Worm (Caenorhabditis elegans) whole organism, L2 larva: ENCODE results near the gene efr-3.

Experiments
- F13H6.1 ChIP-seq: sonication (generic microtip); optimal IDR thresholded peaks from 2 replicates; lab custom pipeline; 2016; ENCODE audit warnings: missing genetic modification characterization, missing compliant biosample characterization
- ama-1 ChIP-seq: fragments of 150-350 bp; optimal IDR thresholded peaks from 2 replicates; lab custom pipeline; 2018; ENCODE audit warnings: inconsistent platforms
- blmp-1 ChIP-seq: sonication (generic microtip); optimal IDR thresholded peaks from 2 replicates; lab custom pipeline; 2017; ENCODE audit warnings: missing genetic modification characterization, mild to moderate bottlenecking, missing compliant biosample characterization, antibody characterized with exemption, moderate library complexity; ENCODE audit not compliant: insufficient read depth
- ceh-82 ChIP-seq: fragments of 150-350 bp; optimal IDR thresholded peaks from 2 replicates; lab custom pipeline; 2014; ENCODE audit warnings: missing biosample characterization, missing genetic modification characterization
- dmd-4 ChIP-seq: sonication (generic microtip); optimal IDR thresholded peaks from 2 replicates; lab custom pipeline; 2017; ENCODE audit warnings: missing biosample characterization, missing genetic modification characterization
- lin-11 ChIP-seq: fragments of 150-350 bp; sonication (generic microtip); optimal IDR thresholded peaks from 2 replicates; lab custom pipeline; 2014; ENCODE audit warnings: missing biosample characterization, missing genetic modification characterization, inconsistent platforms, mixed read lengths
- nhr-12 ChIP-seq: fragments of 150-350 bp; optimal IDR thresholded peaks from 2 replicates; lab custom pipeline; 2014; ENCODE audit warnings: missing biosample characterization, missing genetic modification characterization
- nhr-77 ChIP-seq: fragments of 150-350 bp; optimal IDR thresholded peaks from 2 replicates; lab custom pipeline; 2014; ENCODE audit warnings: missing biosample characterization, missing genetic modification characterization
- snpc-4 ChIP-seq: fragments of 150-350 bp; optimal IDR thresholded peaks from 2 replicates; lab custom pipeline; 2014; ENCODE audit warnings: missing biosample characterization, missing genetic modification characterization
- unc-39 ChIP-seq: fragments of 150-350 bp; optimal IDR thresholded peaks from 2 replicates; lab custom pipeline; 2014; ENCODE audit warnings: missing biosample characterization, missing genetic modification characterization
- unc-55 ChIP-seq: fragments of 150-350 bp; sonication (generic microtip); optimal IDR thresholded peaks from 3 replicates; lab custom pipeline; 2014; ENCODE audit warnings: missing biosample characterization, missing genetic modification reagents, missing genetic modification characterization
- ztf-11 ChIP-seq: sonication (generic microtip); optimal IDR thresholded peaks from 2 replicates; lab custom pipeline; 2017; ENCODE audit warnings: missing biosample characterization, missing genetic modification characterization

DNA sequence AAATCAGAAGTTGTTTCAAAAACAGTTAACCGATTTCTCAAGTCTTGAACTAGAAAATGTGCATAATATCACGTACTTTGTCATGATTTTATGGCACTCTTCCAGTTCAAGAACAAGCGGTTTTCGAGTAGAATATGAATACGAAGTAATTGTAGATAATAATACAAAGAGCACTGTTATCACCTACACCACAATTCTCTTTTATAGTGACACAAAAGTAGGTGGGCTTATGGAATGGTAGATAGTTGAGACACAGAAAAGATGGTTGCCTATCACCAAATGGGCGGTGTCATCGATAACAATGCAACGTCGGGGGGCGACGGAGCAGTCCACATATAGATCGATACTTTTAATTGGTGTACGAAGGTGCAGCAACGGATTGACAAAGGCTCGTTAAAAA, 7.7 kb upstream of the efr-3 start:
- TF ChIP-seq blmp-1 (tag; lab: Kevin White, UChicago), result no peak
- no peak for TF ChIP-seq snpc-4 (tag; lab: Kevin White, UChicago)
- no peak for TF ChIP-seq ama-1 (lab: Kevin White, UChicago)
- TF ChIP-seq dmd-4 (tag; lab: Kevin White, UChicago), result no peak
- TF ChIP-seq ceh-82 (tag; lab: Kevin White, UChicago), result no peak
- TF ChIP-seq ztf-11 (tag; lab: Kevin White, UChicago), result no peak
- TF ChIP-seq lin-11, result no peak
- TF ChIP-seq nhr-77 (tag; lab: Kevin White, UChicago), result no peak
- no peak for TF ChIP-seq F13H6.1
- TF ChIP-seq unc-39 (tag; lab: Kevin White, UChicago), result no peak
- no peak for TF ChIP-seq nhr-12
- no peak for TF ChIP-seq unc-55 (GFP tag; lab: Kevin White, UChicago)
